Fruit fly (Drosophila melanogaster): ENCODE results near the gene CG43394.

CG43394 gene

DNA sequence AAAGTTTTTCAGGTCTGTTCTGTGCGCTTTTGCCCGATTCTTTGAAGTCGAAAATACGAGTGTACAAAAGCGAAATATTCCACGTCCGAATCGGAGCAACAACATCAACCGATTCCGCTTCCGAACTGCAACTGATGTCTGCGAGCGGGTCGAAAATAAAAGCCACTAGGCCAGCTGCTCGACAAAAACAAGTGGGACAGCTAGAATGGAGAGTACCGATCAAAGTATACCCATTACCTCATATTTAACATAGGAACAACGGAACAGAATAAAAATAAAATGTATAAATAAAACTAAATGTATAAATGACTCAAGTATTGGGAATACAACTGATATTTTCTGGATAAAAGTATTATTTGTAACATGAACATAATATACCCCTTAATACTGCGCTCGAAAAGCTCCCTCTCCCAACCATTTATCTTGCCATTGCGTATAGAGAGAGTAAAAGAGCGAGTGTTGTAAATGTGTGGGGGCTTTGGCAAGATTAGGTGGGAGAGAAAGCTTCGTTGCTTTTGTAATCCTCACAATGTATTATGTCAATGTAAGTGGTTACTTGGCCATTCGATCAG, 59.5 kb downstream of the CG43394 start, which contains the start of gene SLC5A11 (continued):
- TF ChIP-seq hb (GFP tag; IDR thresholded peaks at IDR 0.05; ENCODE audit: partially characterized antibody) (no peak), CG1233 (GFP tag; optimal IDR thresholded peaks at IDR 0.05) (peak; percentile 92), CG8478 (optimal IDR thresholded peaks at IDR 0.05) (no peak), CG17328 (GFP tag; IDR thresholded peaks at IDR 0.05) (peak; percentile 95), BEAF-32 (GFP tag; optimal IDR thresholded peaks at IDR 0.05) (peak; percentile 47), CG11696 (GFP tag; IDR thresholded peaks at IDR 0.05) (peak; percentile 92), CG1647 (GFP tag; optimal IDR thresholded peaks at IDR 0.05) (peak; percentile 99), Fer2 (tag; optimal IDR thresholded peaks at IDR 0.05) (peak; percentile 90), crc (GFP tag; optimal IDR thresholded peaks at IDR 0.05) (peak; percentile 83), lov (optimal IDR thresholded peaks at IDR 0.05) (no peak), lov (GFP tag; IDR thresholded peaks at IDR 0.05) (peak; percentile 87)

DNA sequence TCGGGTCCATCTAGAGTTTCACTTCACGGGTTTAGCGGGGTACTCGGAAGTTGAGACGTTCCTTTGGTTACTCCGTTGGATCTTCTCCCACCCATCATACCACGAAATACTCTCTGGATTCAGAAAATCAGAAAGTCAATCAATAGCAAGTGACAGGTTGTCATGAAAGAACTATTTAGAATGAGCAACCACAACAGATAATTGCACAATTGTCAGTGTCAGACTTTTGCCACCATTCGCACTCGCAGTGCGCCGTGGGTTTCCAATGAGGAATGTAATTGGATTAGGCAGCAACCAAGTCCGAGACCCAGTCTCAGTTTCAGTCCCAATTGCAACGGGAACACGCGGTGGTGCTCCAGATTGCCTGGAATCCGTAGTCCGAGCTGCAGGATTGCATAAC, 60.3 kb downstream of the CG43394 start, which contains the start of gene CG8419:
CG8419 (plus strand) TSS at position 301 of the 400 bp plus-strand sequence.
- TF ChIP-seq Lim3 (GFP tag; IDR thresholded peaks at IDR 0.05) (0 out of 2 replicates have a peak, but pooled peaks have one; percentile 10), gcm (GFP tag; optimal IDR thresholded peaks at IDR 0.05) (no peak), Pdp1 (GFP tag; optimal IDR thresholded peaks at IDR 0.05) (peak in 1 of 2 experiments; percentile 24)

Measured in whole organism, embryonic.